Fruit fly (Drosophila melanogaster): ENCODE data around the gene Trim9.

- no peak for TF ChIP-seq psq (optimal IDR thresholded peaks at IDR 0.05)
- TF ChIP-seq insv (optimal IDR thresholded peaks at IDR 0.05) = no peak
Measured at dm6 chr2L:10543048-10543752, 1.5 kb upstream of the Trim9 start.
